Fruit fly (Drosophila melanogaster) whole organism, adult: Measurements from ENCODE around the gene Obp99a.

ENCODE experiments used
- CG11617 ChIP-seq: fragments of 200-800 bp; sonication (Bioruptor generic); optimal IDR thresholded peaks from 2 replicates; lab custom pipeline; 2017; ENCODE audit warnings: mild to moderate bottlenecking, missing biosample characterization, missing genetic modification reagents, missing genetic modification characterization
- CG7045 ChIP-seq: fragments of 200-800 bp; sonication (Bioruptor generic); optimal IDR thresholded peaks from 2 replicates; lab custom pipeline; 2017; ENCODE audit warnings: missing biosample characterization, mild to moderate bottlenecking, missing genetic modification characterization
- Crg-1 ChIP-seq: fragments of 200-800 bp; sonication (Bioruptor generic); optimal IDR thresholded peaks from 2 replicates; lab custom pipeline; 2016; ENCODE audit warnings: missing biosample characterization, missing genetic modification characterization
- Hr96 ChIP-seq: fragments of 200-800 bp; sonication (Bioruptor generic); optimal IDR thresholded peaks from 2 replicates; lab custom pipeline; 2016; ENCODE audit warnings: missing biosample characterization, missing genetic modification characterization
- cnc ChIP-seq, 2 experiments: fragments of >200 bp; optimal IDR thresholded peaks; 2 replicates each; lab custom pipeline; 2017
- kay ChIP-seq: fragments of 200-800 bp; sonication (Bioruptor generic); peaks from one replicate; lab custom pipeline; 2016; ENCODE audit warnings: missing biosample characterization, missing genetic modification characterization, borderline replicate concordance

- no peak for TF ChIP-seq kay (GFP tag; lab: Kevin White, UChicago)
- no peak for TF ChIP-seq CG7045 (GFP tag; lab: Kevin White, UChicago)
- TF ChIP-seq Crg-1 (GFP tag; lab: Kevin White, UChicago) = no peak
- no peak for TF ChIP-seq cnc (optimal IDR thresholded peaks at IDR 0.05; lab: Kevin White, UChicago)
- TF ChIP-seq CG11617 (GFP tag; lab: Kevin White, UChicago) = no peak
- no peak for TF ChIP-seq Hr96
Measured at dm6 chr3R:29707258-29707657, 35.8 kb downstream of the Obp99a start.
